Fruit fly (Drosophila melanogaster): Measurements from ENCODE around the gene shams.

- TF ChIP-seq rn (GFP tag; IDR thresholded peaks at IDR 0.05) = no peak
- no peak for TF ChIP-seq Snoo (tag; optimal IDR thresholded peaks at IDR 0.05)
- TF ChIP-seq CG9948 (tag; optimal IDR thresholded peaks at IDR 0.05) = no peak
- TF ChIP-seq CG8301 (tag; optimal IDR thresholded peaks at IDR 0.05) = no peak
- TF ChIP-seq CG10348 (GFP tag; IDR thresholded peaks at IDR 0.05) = no peak
- TF ChIP-seq CG12605 (GFP tag; IDR thresholded peaks at IDR 0.05) = no peak
- no peak for TF ChIP-seq CG14655 (GFP tag; optimal IDR thresholded peaks at IDR 0.05)
Observed at dm6 chr3R:25036644-25037043, 37.8 kb downstream of the shams start, which contains the start of gene CG31115.

Data from whole organism, pupa.